Worm (Caenorhabditis elegans) whole organism, L4 larva: ENCODE data around the gene ghi-1.

ENCODE experiments used
- F10B5.3 ChIP-seq: sonication (generic microtip); optimal IDR thresholded peaks from 2 replicates; lab custom pipeline; 2016; ENCODE audit warnings: mild to moderate bottlenecking, missing genetic modification characterization, missing compliant biosample characterization
- F37D6.2 ChIP-seq: sonication (generic microtip); optimal IDR thresholded peaks from 2 replicates; lab custom pipeline; 2016; ENCODE audit warnings: mild to moderate bottlenecking, missing genetic modification characterization, missing compliant biosample characterization
- F44E2.7 ChIP-seq: fragments of 200-800 bp; sonication (Bioruptor generic); IDR thresholded peaks from 2 replicates; pipeline ENCODE4 v2.1.2; 2022; ENCODE audit warnings: missing genetic modification characterization, missing compliant biosample characterization
- F49E8.2 ChIP-seq: sonication (generic microtip); optimal IDR thresholded peaks from 2 replicates; lab custom pipeline; 2016; ENCODE audit warnings: missing compliant biosample characterization, mild to moderate bottlenecking, missing genetic modification characterization, borderline replicate concordance
- R02D3.7 ChIP-seq: fragments of 150-350 bp; sonication (generic microtip); optimal IDR thresholded peaks from 3 replicates; lab custom pipeline; 2014; ENCODE audit warnings: missing biosample characterization, missing genetic modification characterization
- T20F7.1 ChIP-seq: fragments of 200-800 bp; sonication (Bioruptor generic); optimal IDR thresholded peaks from 2 replicates; lab custom pipeline; 2018; ENCODE audit warnings: mild to moderate bottlenecking, missing genetic modification characterization, missing compliant biosample characterization
- ZK337.2 ChIP-seq: fragments of 200-800 bp; sonication (Bioruptor generic); IDR thresholded peaks from 2 replicates; pipeline ENCODE4 v1.3.6; 2022; ENCODE audit warnings: missing genetic modification reagents, missing genetic modification characterization, missing compliant biosample characterization
- ZK546.5 ChIP-seq, 2 experiments: sonication (generic microtip); optimal IDR thresholded peaks; 2 replicates each; lab custom pipeline; 2017; ENCODE audit warnings: missing biosample characterization in 2 of 2, missing genetic modification characterization in 2 of 2
- ama-1 ChIP-seq: fragments of 150-350 bp; optimal IDR thresholded peaks from 2 replicates; lab custom pipeline; 2014; ENCODE audit warnings: inconsistent platforms, mixed read lengths
- attf-4 ChIP-seq: sonication (generic microtip); optimal IDR thresholded peaks from 3 replicates; lab custom pipeline; 2017; ENCODE audit warnings: missing biosample characterization, missing genetic modification characterization
- ceh-20 ChIP-seq: fragments of 200-800 bp; sonication (Bioruptor generic); IDR thresholded peaks from 2 replicates; pipeline ENCODE4 v1.3.6; 2022; ENCODE audit warnings: missing genetic modification reagents, missing genetic modification characterization, missing compliant biosample characterization
- ces-1 ChIP-seq: fragments of 150-350 bp; sonication (generic microtip); optimal IDR thresholded peaks from 4 replicates; lab custom pipeline; 2014; ENCODE audit warnings: missing biosample characterization, missing genetic modification reagents, missing genetic modification characterization
- daf-8 ChIP-seq: fragments of 200-800 bp; sonication (Bioruptor generic); IDR thresholded peaks from 2 replicates; pipeline ENCODE4 v1.3.6; 2022; ENCODE audit warnings: missing genetic modification characterization, missing compliant biosample characterization
- dmd-6 ChIP-seq: fragments of 200-800 bp; sonication (Bioruptor generic); IDR thresholded peaks from 2 replicates; pipeline ENCODE4 v1.3.6; 2022; ENCODE audit warnings: missing genetic modification reagents, missing genetic modification characterization, missing compliant biosample characterization
- dmd-8 ChIP-seq: fragments of 200-800 bp; sonication (Bioruptor generic); IDR thresholded peaks from 2 replicates; pipeline ENCODE4 v1.3.6; 2022; ENCODE audit warnings: missing genetic modification characterization, missing compliant biosample characterization
- dpl-1 ChIP-seq: fragments of 150-350 bp; optimal IDR thresholded peaks from 2 replicates; lab custom pipeline; 2014; ENCODE audit warnings: missing biosample characterization, missing genetic modification reagents, missing genetic modification characterization
- duxl-1 ChIP-seq: sonication (generic microtip); optimal IDR thresholded peaks from 2 replicates; lab custom pipeline; 2016; ENCODE audit warnings: mild to moderate bottlenecking, missing genetic modification characterization, moderate library complexity, missing compliant biosample characterization; ENCODE audit not compliant: poor library complexity
- dve-1 ChIP-seq: sonication (generic microtip); optimal IDR thresholded peaks from 2 replicates; lab custom pipeline; 2017; ENCODE audit warnings: antibody characterized with exemption, mild to moderate bottlenecking, missing genetic modification characterization, missing compliant biosample characterization; ENCODE audit not compliant: insufficient read depth
- egl-43 ChIP-seq: fragments of 200-800 bp; sonication (Bioruptor generic); IDR thresholded peaks from 2 replicates; pipeline ENCODE4 v1.3.6; 2022; ENCODE audit warnings: missing genetic modification reagents, missing genetic modification characterization, missing compliant biosample characterization
- fkh-10 ChIP-seq: fragments of 150-350 bp; optimal IDR thresholded peaks from 2 replicates; lab custom pipeline; 2014; ENCODE audit warnings: missing biosample characterization, missing genetic modification reagents, missing genetic modification characterization
- gei-8 ChIP-seq: fragments of 200-800 bp; sonication (Bioruptor generic); optimal IDR thresholded peaks from 2 replicates; lab custom pipeline; 2018; ENCODE audit warnings: mild to moderate bottlenecking, missing genetic modification characterization, missing compliant biosample characterization
- hif-1 ChIP-seq, 2 experiments: sonication (generic microtip); optimal IDR thresholded peaks; 2 replicates each; lab custom pipeline; 2016 to 2017; ENCODE audit warnings: missing compliant biosample characterization in 2 of 2, missing genetic modification characterization in 2 of 2, missing genetic modification reagents in 2 of 2, missing genotype in 2 of 2, mild to moderate bottlenecking in 1 of 2
- hlh-30 ChIP-seq: sonication (generic microtip); optimal IDR thresholded peaks from 2 replicates; lab custom pipeline; 2017; ENCODE audit warnings: antibody characterized with exemption, mild to moderate bottlenecking, missing genetic modification characterization, missing compliant biosample characterization; ENCODE audit not compliant: insufficient read depth
- jun-1 ChIP-seq: fragments of 150-350 bp; optimal IDR thresholded peaks from 2 replicates; lab custom pipeline; 2014; ENCODE audit warnings: missing biosample characterization, missing genetic modification reagents, missing genetic modification characterization
- lim-7 ChIP-seq: fragments of 200-800 bp; sonication (Bioruptor generic); IDR thresholded peaks from 2 replicates; pipeline ENCODE4 v1.3.6; 2022; ENCODE audit warnings: missing genetic modification characterization, missing compliant biosample characterization
- lin-38 ChIP-seq: fragments of 200-800 bp; sonication (Bioruptor generic); IDR thresholded peaks from 2 replicates; pipeline ENCODE4 v1.3.6; 2022; ENCODE audit warnings: missing genetic modification reagents, missing genetic modification characterization, missing compliant biosample characterization
- lin-39 ChIP-seq: fragments of 150-350 bp; optimal IDR thresholded peaks from 2 replicates; lab custom pipeline; 2014; ENCODE audit warnings: missing biosample characterization, missing genetic modification reagents, missing genetic modification characterization
- lir-3 ChIP-seq: sonication (generic microtip); optimal IDR thresholded peaks from 2 replicates; lab custom pipeline; 2016; ENCODE audit warnings: mild to moderate bottlenecking, missing genetic modification characterization, missing compliant biosample characterization
- madf-5 ChIP-seq, 2 experiments: fragments of 200-800 bp; sonication (Bioruptor generic); IDR thresholded peaks; 2 replicates each; pipeline ENCODE4 v1.3.6; 2022; ENCODE audit warnings: missing compliant biosample characterization in 2 of 2, missing genetic modification characterization in 2 of 2
- mdt-29 ChIP-seq: fragments of 200-800 bp; sonication (Bioruptor generic); IDR thresholded peaks from 2 replicates; pipeline ENCODE4 v1.3.6; 2022; ENCODE audit warnings: missing genetic modification reagents, missing genetic modification characterization, missing compliant biosample characterization
- mes-2 ChIP-seq: sonication (generic microtip); optimal IDR thresholded peaks from 2 replicates; lab custom pipeline; 2016; ENCODE audit warnings: missing genotype, mild to moderate bottlenecking, missing genetic modification characterization, missing compliant biosample characterization; ENCODE audit not compliant: poor library complexity, severe bottlenecking
- mxl-2 ChIP-seq: fragments of 200-800 bp; sonication (Bioruptor generic); conservative IDR thresholded peaks from 2 replicates; pipeline ENCODE4 v1.3.6; 2022; ENCODE audit warnings: missing genetic modification reagents, missing genetic modification characterization, missing compliant biosample characterization
- mxl-3 ChIP-seq: fragments of 200-800 bp; sonication (Bioruptor generic); optimal IDR thresholded peaks from 2 replicates; lab custom pipeline; 2018; ENCODE audit warnings: mild to moderate bottlenecking, missing genetic modification characterization, missing compliant biosample characterization
- nhr-102 ChIP-seq: sonication (generic microtip); optimal IDR thresholded peaks from 2 replicates; lab custom pipeline; 2016; ENCODE audit warnings: mild to moderate bottlenecking, missing genetic modification characterization, moderate library complexity, missing compliant biosample characterization
- nhr-11 ChIP-seq: fragments of 150-350 bp; optimal IDR thresholded peaks from 2 replicates; lab custom pipeline; 2014; ENCODE audit warnings: missing biosample characterization, missing genetic modification characterization
- nhr-111 ChIP-seq: fragments of 200-800 bp; sonication (Bioruptor generic); optimal IDR thresholded peaks from 2 replicates; lab custom pipeline; 2018; ENCODE audit warnings: mild to moderate bottlenecking, missing genetic modification characterization, missing compliant biosample characterization
- nhr-25 ChIP-seq: sonication (generic microtip); optimal IDR thresholded peaks from 2 replicates; lab custom pipeline; 2017; ENCODE audit warnings: missing genetic modification characterization, mild to moderate bottlenecking, missing compliant biosample characterization, antibody characterized with exemption, moderate library complexity, borderline replicate concordance; ENCODE audit not compliant: insufficient read depth
- nhr-76 ChIP-seq: fragments of 150-350 bp; optimal IDR thresholded peaks from 2 replicates; lab custom pipeline; 2014; ENCODE audit warnings: missing biosample characterization, missing genetic modification characterization
- pha-4 ChIP-seq, 2 experiments: fragments of 150-350 bp in 1 of 2; fragments of 200-800 bp in 1 of 2; sonication (Bioruptor generic) in 1 of 2; IDR thresholded peaks in 1 of 2; optimal IDR thresholded peaks in 1 of 2; 2 replicates each; pipeline versions ENCODE4 v1.3.6 to Lab custom; 2014 to 2022; ENCODE audit warnings: missing genetic modification characterization in 2 of 2, missing genetic modification reagents in 2 of 2, missing biosample characterization in 1 of 2, missing compliant biosample characterization in 1 of 2
- rbr-2 ChIP-seq: sonication (generic microtip); optimal IDR thresholded peaks from 2 replicates; lab custom pipeline; 2016; ENCODE audit warnings: missing genotype, missing genetic modification characterization, missing compliant biosample characterization
- snpc-1.2 ChIP-seq: fragments of 200-800 bp; sonication (Bioruptor generic); IDR thresholded peaks from 2 replicates; pipeline ENCODE4 v1.3.6; 2022; ENCODE audit warnings: missing genetic modification reagents, missing genetic modification characterization, missing compliant biosample characterization
- snpc-4 ChIP-seq: fragments of 150-350 bp; optimal IDR thresholded peaks from 2 replicates; lab custom pipeline; 2014; ENCODE audit warnings: missing biosample characterization, missing genetic modification characterization
- spr-3 ChIP-seq: fragments of 200-800 bp; sonication (Bioruptor generic); optimal IDR thresholded peaks from 2 replicates; lab custom pipeline; 2018; ENCODE audit warnings: mild to moderate bottlenecking, missing genetic modification characterization, missing compliant biosample characterization
- tag-97 ChIP-seq: fragments of 200-800 bp; sonication (Bioruptor generic); IDR thresholded peaks from 2 replicates; pipeline ENCODE4 v1.3.6; 2022; ENCODE audit warnings: missing genetic modification characterization, missing compliant biosample characterization
- tra-1 ChIP-seq: fragments of 200-800 bp; sonication (Bioruptor generic); IDR thresholded peaks from 2 replicates; pipeline ENCODE4 v1.3.6; 2022; ENCODE audit warnings: missing genetic modification reagents, missing genetic modification characterization, missing compliant biosample characterization
- unc-130 ChIP-seq: sonication (generic microtip); optimal IDR thresholded peaks from 2 replicates; lab custom pipeline; 2016; ENCODE audit warnings: missing genetic modification reagents, missing genetic modification characterization, missing compliant biosample characterization
- unc-39 ChIP-seq: sonication (generic microtip); optimal IDR thresholded peaks from 2 replicates; lab custom pipeline; 2017; ENCODE audit warnings: missing biosample characterization, missing genetic modification characterization
- zip-11 ChIP-seq: fragments of 200-800 bp; sonication (Bioruptor generic); IDR thresholded peaks from 2 replicates; pipeline ENCODE4 v1.3.6; 2022; ENCODE audit warnings: missing genetic modification characterization, missing compliant biosample characterization
- zip-2 ChIP-seq: fragments of 150-350 bp; optimal IDR thresholded peaks from 2 replicates; lab custom pipeline; 2014; ENCODE audit warnings: missing biosample characterization, missing genetic modification characterization

The ghi-1 gene

ce11 chrII:11619895-11620439 lies 26.6 kb upstream of the ghi-1 start (continued):
- TF ChIP-seq lin-38 (GFP tag; lab: Robert Waterston, UW), result peak; percentile 73
- peak; percentile 86 for TF ChIP-seq tra-1 (GFP tag; lab: Robert Waterston, UW)
- TF ChIP-seq duxl-1 (tag; lab: Kevin White, UChicago), result peak; percentile 8
- TF ChIP-seq egl-43 (GFP tag; lab: Robert Waterston, UW), result peak; percentile 84
- peak; percentile 54; the same call in 1 of the 2 replicates for TF ChIP-seq snpc-1.2 (GFP tag; lab: Robert Waterston, UW)
- TF ChIP-seq gei-8, result peak; percentile 24
- TF ChIP-seq nhr-11 (tag; lab: Kevin White, UChicago), result peak; percentile 70
- peak; percentile 41 for TF ChIP-seq nhr-102 (tag; lab: Kevin White, UChicago)
- TF ChIP-seq dve-1, result peak; percentile 76
- peak; percentile 9 for TF ChIP-seq lir-3 (tag; lab: Kevin White, UChicago)
- peak; percentile 32; the same call in 1 of the 2 replicates for TF ChIP-seq lim-7
- no peak for TF ChIP-seq zip-11 (GFP tag; lab: Robert Waterston, UW)
- no peak for TF ChIP-seq mxl-2 (GFP tag; lab: Robert Waterston, UW)
- no peak for TF ChIP-seq attf-4
- no peak for TF ChIP-seq T20F7.1
- TF ChIP-seq dmd-6 (GFP tag; lab: Robert Waterston, UW), result peak; percentile 91
- peak; percentile 71 for TF ChIP-seq nhr-25 (tag; lab: Kevin White, UChicago)
- peak; percentile 90 for TF ChIP-seq pha-4 (GFP tag; IDR thresholded peaks at IDR 0.05; lab: Robert Waterston, UW)
- peak; percentile 26 for TF ChIP-seq pha-4 (tag; optimal IDR thresholded peaks at IDR 0.05; lab: Kevin White, UChicago)
- TF ChIP-seq ces-1, result no peak
- TF ChIP-seq nhr-76 (tag; lab: Kevin White, UChicago), result no peak
- 0 out of 2 replicates have a peak, but pooled peaks have one; percentile 7 for TF ChIP-seq tag-97
- TF ChIP-seq unc-39, result no peak
- TF ChIP-seq F37D6.2, result peak; percentile 77
- no peak for TF ChIP-seq F49E8.2 (tag; lab: Kevin White, UChicago)
- peak; percentile 21 for TF ChIP-seq fkh-10 (GFP tag; lab: Kevin White, UChicago)
- TF ChIP-seq F10B5.3 (tag; lab: Kevin White, UChicago), result peak; percentile 19
- peak; percentile 91 for TF ChIP-seq rbr-2 (tag; lab: Kevin White, UChicago)
- TF ChIP-seq F44E2.7 (GFP tag; lab: Robert Waterston, UW), result no peak
- peak; percentile 44 for TF ChIP-seq jun-1 (tag; lab: Kevin White, UChicago)
- TF ChIP-seq ceh-20 (GFP tag; lab: Robert Waterston, UW), result peak; percentile 66
- TF ChIP-seq hlh-30, result peak; percentile 88
- TF ChIP-seq ZK546.5 (tag; optimal IDR thresholded peaks at IDR 0.05; lab: Kevin White, UChicago), result no peak
- TF ChIP-seq nhr-111, result no peak
- TF ChIP-seq hif-1 (tag; optimal IDR thresholded peaks at IDR 0.05; lab: Kevin White, UChicago), result peak; percentile 43 to 85
- TF ChIP-seq mes-2 (tag; lab: Kevin White, UChicago), result peak; percentile 56
- no peak for TF ChIP-seq unc-130
- no peak for TF ChIP-seq zip-2 (tag; lab: Kevin White, UChicago)
- no peak for TF ChIP-seq R02D3.7 (tag; lab: Kevin White, UChicago)
- no peak for TF ChIP-seq ama-1 (lab: Kevin White, UChicago)
- peak; percentile 23 for TF ChIP-seq spr-3 (GFP tag; lab: Kevin White, UChicago)
- peak; percentile 36 for TF ChIP-seq dpl-1
- TF ChIP-seq mdt-29 (GFP tag; lab: Robert Waterston, UW), result peak; percentile 45; the same call in 1 of the 2 replicates
- TF ChIP-seq dmd-8, result 0 out of 2 replicates have a peak, but pooled peaks have one; percentile 7
- no peak for TF ChIP-seq daf-8
- TF ChIP-seq snpc-4 (tag; lab: Kevin White, UChicago), result no peak
- no peak for TF ChIP-seq lin-39
- TF ChIP-seq mxl-3 (GFP tag; lab: Kevin White, UChicago), result peak; percentile 93
- no peak for TF ChIP-seq ZK337.2 (GFP tag; lab: Robert Waterston, UW)
- TF ChIP-seq madf-5 (GFP tag; IDR thresholded peaks at IDR 0.05; lab: Robert Waterston, UW), result 0 out of 4 replicates have a peak, but pooled peaks of 1 of the 2 experiments have one; percentile 41
